Worm (Caenorhabditis elegans) whole organism, L2 larva: Measurements from ENCODE around the gene ttr-16.

Source experiments
- R02D3.7 ChIP-seq: fragments of 150-350 bp; optimal IDR thresholded peaks from 2 replicates; lab custom pipeline; 2014; ENCODE audit warnings: missing biosample characterization, missing genetic modification characterization
- Y55F3AM.14 ChIP-seq: fragments of 200-800 bp; sonication (Bioruptor generic); optimal IDR thresholded peaks from 2 replicates; lab custom pipeline; 2018; ENCODE audit warnings: mild to moderate bottlenecking, missing genetic modification characterization, missing compliant biosample characterization
- alr-1 ChIP-seq: fragments of 150-350 bp; optimal IDR thresholded peaks from 2 replicates; lab custom pipeline; 2014; ENCODE audit warnings: missing biosample characterization, missing genetic modification characterization
- aly-2 ChIP-seq: fragments of 150-350 bp; optimal IDR thresholded peaks from 2 replicates; lab custom pipeline; 2014; ENCODE audit warnings: missing biosample characterization, missing genetic modification characterization
- ama-1 ChIP-seq: fragments of 150-350 bp; optimal IDR thresholded peaks from 2 replicates; lab custom pipeline; 2018; ENCODE audit warnings: inconsistent platforms
- blmp-1 ChIP-seq: sonication (generic microtip); optimal IDR thresholded peaks from 2 replicates; lab custom pipeline; 2017; ENCODE audit warnings: missing genetic modification characterization, mild to moderate bottlenecking, missing compliant biosample characterization, antibody characterized with exemption, moderate library complexity; ENCODE audit not compliant: insufficient read depth
- ceh-16 ChIP-seq: fragments of 150-350 bp; optimal IDR thresholded peaks from 2 replicates; lab custom pipeline; 2014; ENCODE audit warnings: missing biosample characterization, missing genetic modification characterization
- ceh-82 ChIP-seq: fragments of 150-350 bp; optimal IDR thresholded peaks from 2 replicates; lab custom pipeline; 2014; ENCODE audit warnings: missing biosample characterization, missing genetic modification characterization
- crh-2 ChIP-seq: sonication (generic microtip); optimal IDR thresholded peaks from 2 replicates; lab custom pipeline; 2017; ENCODE audit warnings: missing biosample characterization, missing genetic modification characterization
- dmd-4 ChIP-seq: sonication (generic microtip); optimal IDR thresholded peaks from 2 replicates; lab custom pipeline; 2017; ENCODE audit warnings: missing biosample characterization, missing genetic modification characterization
- egl-27 ChIP-seq: sonication (generic microtip); optimal IDR thresholded peaks from 3 replicates; lab custom pipeline; 2017; ENCODE audit warnings: missing biosample characterization, missing genetic modification reagents, missing genetic modification characterization
- elt-1 ChIP-seq: fragments of 150-350 bp; optimal IDR thresholded peaks from 2 replicates; lab custom pipeline; 2014; ENCODE audit warnings: missing biosample characterization, missing genetic modification characterization
- lin-39 ChIP-seq: fragments of 150-350 bp; optimal IDR thresholded peaks from 2 replicates; lab custom pipeline; 2014; ENCODE audit warnings: missing biosample characterization, missing genetic modification reagents, missing genetic modification characterization
- lsy-2 ChIP-seq, 2 experiments: fragments of 150-350 bp in 1 of 2; sonication (generic microtip) in 1 of 2; optimal IDR thresholded peaks; 2 replicates each; lab custom pipeline; 2014 to 2017; ENCODE audit warnings: missing biosample characterization in 2 of 2, missing genetic modification characterization in 2 of 2
- mbf-1 ChIP-seq: sonication (generic microtip); optimal IDR thresholded peaks from 2 replicates; lab custom pipeline; 2017; ENCODE audit warnings: missing biosample characterization, missing genetic modification characterization
- nhr-10 ChIP-seq: sonication (generic microtip); optimal IDR thresholded peaks from 2 replicates; lab custom pipeline; 2017; ENCODE audit warnings: missing biosample characterization, missing genetic modification characterization
- nhr-21 ChIP-seq: fragments of 150-350 bp; optimal IDR thresholded peaks from 2 replicates; lab custom pipeline; 2014; ENCODE audit warnings: missing biosample characterization, missing genetic modification characterization
- nhr-23 ChIP-seq: fragments of 150-350 bp; optimal IDR thresholded peaks from 2 replicates; lab custom pipeline; 2014; ENCODE audit warnings: missing biosample characterization, missing genetic modification reagents, missing genetic modification characterization
- nhr-6 ChIP-seq: fragments of 150-350 bp; optimal IDR thresholded peaks from 2 replicates; lab custom pipeline; 2014; ENCODE audit warnings: missing biosample characterization, missing genetic modification characterization
- nhr-77 ChIP-seq: fragments of 150-350 bp; optimal IDR thresholded peaks from 2 replicates; lab custom pipeline; 2014; ENCODE audit warnings: missing biosample characterization, missing genetic modification characterization
- peb-1 ChIP-seq: fragments of 150-350 bp; optimal IDR thresholded peaks from 2 replicates; lab custom pipeline; 2014; ENCODE audit warnings: missing biosample characterization, missing genetic modification characterization
- sem-4 ChIP-seq: fragments of 150-350 bp; optimal IDR thresholded peaks from 2 replicates; lab custom pipeline; 2014; ENCODE audit warnings: missing biosample characterization, missing genetic modification reagents, missing genetic modification characterization
- skn-1 ChIP-seq: sonication (generic microtip); optimal IDR thresholded peaks from 2 replicates; lab custom pipeline; 2017; ENCODE audit warnings: missing biosample characterization, missing genetic modification characterization
- sma-3 ChIP-seq: sonication (generic microtip); optimal IDR thresholded peaks from 2 replicates; lab custom pipeline; 2016; ENCODE audit warnings: missing genetic modification reagents, missing genetic modification characterization, missing compliant biosample characterization
- sma-9 ChIP-seq, 2 experiments: fragments of 150-350 bp in 1 of 2; sonication (generic microtip) in 1 of 2; optimal IDR thresholded peaks; 2 replicates each; lab custom pipeline; 2014 to 2016; ENCODE audit warnings: missing genetic modification characterization in 2 of 2, mild to moderate bottlenecking in 1 of 2, missing biosample characterization in 1 of 2, missing compliant biosample characterization in 1 of 2, missing genetic modification reagents in 1 of 2, moderate library complexity in 1 of 2
- snpc-4 ChIP-seq: fragments of 150-350 bp; optimal IDR thresholded peaks from 2 replicates; lab custom pipeline; 2014; ENCODE audit warnings: missing biosample characterization, missing genetic modification characterization
- unc-39 ChIP-seq: fragments of 150-350 bp; optimal IDR thresholded peaks from 2 replicates; lab custom pipeline; 2014; ENCODE audit warnings: missing biosample characterization, missing genetic modification characterization
- unc-55 ChIP-seq: fragments of 150-350 bp; sonication (generic microtip); optimal IDR thresholded peaks from 3 replicates; lab custom pipeline; 2014; ENCODE audit warnings: missing biosample characterization, missing genetic modification reagents, missing genetic modification characterization
- unc-62 ChIP-seq: fragments of 150-350 bp; optimal IDR thresholded peaks from 2 replicates; lab custom pipeline; 2014; ENCODE audit warnings: missing biosample characterization, missing genetic modification reagents, missing genetic modification characterization
- zag-1 ChIP-seq: fragments of 150-350 bp; optimal IDR thresholded peaks from 2 replicates; lab custom pipeline; 2014; ENCODE audit warnings: missing biosample characterization, missing genetic modification characterization
- ztf-1 ChIP-seq: fragments of 200-800 bp; sonication (Bioruptor generic); conservative IDR thresholded peaks from 2 replicates; pipeline ENCODE4 v1.3.6; 2022; ENCODE audit warnings: missing genetic modification characterization, missing compliant biosample characterization
- ztf-11 ChIP-seq: sonication (generic microtip); optimal IDR thresholded peaks from 2 replicates; lab custom pipeline; 2017; ENCODE audit warnings: missing biosample characterization, missing genetic modification characterization
- ztf-4 ChIP-seq: fragments of 150-350 bp; optimal IDR thresholded peaks from 2 replicates; lab custom pipeline; 2014; ENCODE audit warnings: missing biosample characterization, missing genetic modification characterization

ttr-16 gene

ce11 chrIV:11110995-11111619 is 47.2 kb upstream of the ttr-16 start, which contains the start of gene rps-5 (continued):
- TF ChIP-seq snpc-4 (tag; lab: Kevin White, UChicago), result peak; percentile 49
- TF ChIP-seq lin-39 (tag; lab: Kevin White, UChicago), result no peak
- TF ChIP-seq nhr-21, result peak; percentile 33
- TF ChIP-seq elt-1 (tag; lab: Kevin White, UChicago), result no peak
- no peak for TF ChIP-seq unc-39 (tag; lab: Kevin White, UChicago)
- peak; percentile 65 for TF ChIP-seq crh-2
- TF ChIP-seq zag-1 (tag; lab: Kevin White, UChicago), result no peak
- no peak for TF ChIP-seq dmd-4 (tag; lab: Kevin White, UChicago)
- TF ChIP-seq sma-9 (GFP tag; optimal IDR thresholded peaks at IDR 0.05; lab: Kevin White, UChicago), result peak; percentile 41
- no peak for TF ChIP-seq sma-9 (tag; optimal IDR thresholded peaks at IDR 0.05; lab: Kevin White, UChicago)
- no peak for TF ChIP-seq ceh-82 (tag; lab: Kevin White, UChicago)

DNA sequence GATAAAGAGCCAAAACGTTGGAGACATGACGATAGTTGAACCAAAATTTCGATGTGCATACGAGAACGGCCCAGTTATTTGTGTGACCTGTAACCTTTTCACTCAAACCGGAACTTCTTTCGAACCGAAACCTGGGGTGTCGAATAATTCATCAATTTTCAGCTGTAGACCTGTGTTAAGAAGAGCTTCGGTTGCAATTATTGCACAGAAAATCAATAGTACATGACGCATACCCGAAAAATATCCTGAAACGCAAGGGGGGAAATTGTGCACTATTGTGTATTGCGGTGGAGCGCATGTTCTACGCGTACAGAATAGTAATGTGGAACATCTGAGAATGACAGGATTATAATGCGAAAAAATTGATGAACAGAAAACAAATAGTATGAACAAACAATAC is 45.8 kb upstream of the ttr-16 start, which contains the start of gene pigk-1:
Gene pigk-1, minus strand, starts transcription at position 248 of the 400 bp plus-strand sequence.
- TF ChIP-seq ztf-1 (GFP tag; lab: Robert Waterston, UW) (no peak), lsy-2 (tag; optimal IDR thresholded peaks at IDR 0.05; lab: Kevin White, UChicago) (peak in 1 of 2 experiments; percentile 7)

DNA sequence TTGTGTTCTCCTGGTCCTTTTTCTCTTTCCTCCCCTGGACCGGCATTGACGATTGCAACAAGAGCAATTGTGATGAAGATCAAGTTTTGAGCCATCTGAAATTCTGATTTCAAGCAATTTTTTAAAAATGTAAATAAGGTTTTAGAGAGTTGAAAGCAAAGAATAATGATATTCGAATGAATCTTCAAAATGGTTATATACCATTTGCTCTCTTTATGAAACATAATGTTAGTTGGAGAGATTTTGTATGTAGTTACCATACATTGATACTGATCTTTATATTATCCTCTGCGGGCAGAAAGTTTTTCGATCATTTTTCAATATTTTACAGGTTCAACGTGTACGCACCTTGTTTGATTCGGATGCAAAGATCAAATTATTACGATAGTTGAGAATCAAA is 41.8 kb upstream of the ttr-16 start, which contains the start of gene srlf-24:
Gene srlf-24, minus strand, starts transcription at position 101 of the 400 bp plus-strand sequence.
- TF ChIP-seq crh-2 (no peak), peb-1 (tag; lab: Kevin White, UChicago) (no peak), R02D3.7 (tag; lab: Kevin White, UChicago) (no peak), sma-3 (GFP tag; lab: Kevin White, UChicago) (no peak), dmd-4 (tag; lab: Kevin White, UChicago) (no peak), nhr-21 (no peak), Y55F3AM.14 (GFP tag; lab: Kevin White, UChicago) (no peak), sem-4 (no peak), unc-55 (GFP tag; lab: Kevin White, UChicago) (no peak), ceh-16 (tag; lab: Kevin White, UChicago) (no peak), egl-27 (tag; lab: Kevin White, UChicago) (no peak), unc-62 (GFP tag; lab: Kevin White, UChicago) (no peak), ztf-4 (tag; lab: Kevin White, UChicago) (no peak), ztf-11 (tag; lab: Kevin White, UChicago) (no peak), lin-39 (tag; lab: Kevin White, UChicago) (no peak), aly-2 (tag; lab: Kevin White, UChicago) (no peak), nhr-77 (tag; lab: Kevin White, UChicago) (no peak), alr-1 (no peak)

ce11 chrIV:11103501-11103900 is 39.6 kb upstream of the ttr-16 start:
- TF ChIP-seq mbf-1 (tag; lab: Kevin White, UChicago), result no peak
- no peak for TF ChIP-seq unc-55 (GFP tag; lab: Kevin White, UChicago)
- no peak for TF ChIP-seq aly-2 (tag; lab: Kevin White, UChicago)
- TF ChIP-seq unc-39 (tag; lab: Kevin White, UChicago), result no peak
- TF ChIP-seq sem-4, result no peak

- no peak for TF ChIP-seq peb-1 (tag; lab: Kevin White, UChicago)
- TF ChIP-seq blmp-1 (tag; lab: Kevin White, UChicago), result no peak
- no peak for TF ChIP-seq nhr-77 (tag; lab: Kevin White, UChicago)
- TF ChIP-seq aly-2 (tag; lab: Kevin White, UChicago), result no peak
- TF ChIP-seq sem-4, result no peak
- no peak for TF ChIP-seq nhr-23 (tag; lab: Kevin White, UChicago)
- no peak for TF ChIP-seq unc-55 (GFP tag; lab: Kevin White, UChicago)
- TF ChIP-seq ceh-82 (tag; lab: Kevin White, UChicago), result no peak
- no peak for TF ChIP-seq sma-3 (GFP tag; lab: Kevin White, UChicago)
- no peak for TF ChIP-seq mbf-1 (tag; lab: Kevin White, UChicago)
- TF ChIP-seq nhr-10 (tag; lab: Kevin White, UChicago), result no peak
- no peak for TF ChIP-seq skn-1
- TF ChIP-seq crh-2, result no peak
- TF ChIP-seq ztf-1 (GFP tag; lab: Robert Waterston, UW), result no peak
- TF ChIP-seq alr-1, result no peak
- no peak for TF ChIP-seq ama-1
- TF ChIP-seq nhr-6 (tag; lab: Kevin White, UChicago), result no peak
Observed at ce11 chrIV:11102608-11103007, 38.7 kb upstream of the ttr-16 start, which contains the start of gene srlf-17. Gene srlf-17 (minus strand): TSS chrIV:11102708.
